Worm (Caenorhabditis elegans) whole organism, mixed stage, embryonic: Measurements from ENCODE around the gene fbxb-52.

Experiments
- M03D4.4 ChIP-seq: sonication (generic microtip); optimal IDR thresholded peaks from 2 replicates; lab custom pipeline; 2017; ENCODE audit warnings: mild to moderate bottlenecking, missing genetic modification characterization, missing compliant biosample characterization
- bed-3 ChIP-seq: fragments of 200-800 bp; sonication (Bioruptor generic); optimal IDR thresholded peaks from 3 replicates; lab custom pipeline; 2018; ENCODE audit warnings: mild to moderate bottlenecking, missing genetic modification characterization, moderate library complexity, missing compliant biosample characterization
- blmp-1 ChIP-seq: fragments of 150-350 bp; optimal IDR thresholded peaks from 2 replicates; lab custom pipeline; 2014; ENCODE audit warnings: missing biosample characterization, missing genetic modification characterization
- ceh-39 ChIP-seq: fragments of 150-350 bp; optimal IDR thresholded peaks from 2 replicates; lab custom pipeline; 2014; ENCODE audit warnings: missing biosample characterization, missing genetic modification characterization
- ceh-43 ChIP-seq: fragments of 200-800 bp; sonication (Bioruptor generic); optimal IDR thresholded peaks from 2 replicates; lab custom pipeline; 2018; ENCODE audit warnings: mild to moderate bottlenecking, missing genetic modification characterization, moderate library complexity, missing compliant biosample characterization
- ceh-83 ChIP-seq: fragments of 200-800 bp; sonication (Bioruptor generic); optimal IDR thresholded peaks from 2 replicates; lab custom pipeline; 2018; ENCODE audit warnings: mild to moderate bottlenecking, missing genetic modification characterization, missing compliant biosample characterization
- ces-1 ChIP-seq: fragments of 150-350 bp; optimal IDR thresholded peaks from 2 replicates; lab custom pipeline; 2014; ENCODE audit warnings: missing biosample characterization, missing genetic modification reagents, missing genetic modification characterization
- cnd-1 ChIP-seq: fragments of 200-800 bp; sonication (Bioruptor generic); optimal IDR thresholded peaks from 2 replicates; lab custom pipeline; 2018; ENCODE audit warnings: mild to moderate bottlenecking, missing genetic modification characterization, missing compliant biosample characterization
- drap-1 ChIP-seq: fragments of 200-800 bp; sonication (Bioruptor generic); optimal IDR thresholded peaks from 3 replicates; lab custom pipeline; 2018; ENCODE audit warnings: mild to moderate bottlenecking, missing genetic modification characterization, missing compliant biosample characterization
- elt-1 ChIP-seq: sonication (generic microtip); optimal IDR thresholded peaks from 2 replicates; lab custom pipeline; 2017; ENCODE audit warnings: missing genetic modification characterization, mild to moderate bottlenecking, missing compliant biosample characterization, antibody characterized with exemption, moderate library complexity, borderline replicate concordance; ENCODE audit not compliant: insufficient read depth
- elt-3 ChIP-seq: fragments of 150-350 bp; optimal IDR thresholded peaks from 2 replicates; lab custom pipeline; 2014; ENCODE audit warnings: missing biosample characterization, missing genetic modification characterization
- flh-1 ChIP-seq: fragments of 200-800 bp; sonication (Bioruptor generic); optimal IDR thresholded peaks from 2 replicates; lab custom pipeline; 2018; ENCODE audit warnings: mild to moderate bottlenecking, missing genetic modification characterization, moderate library complexity, missing compliant biosample characterization
- ham-2 ChIP-seq: fragments of 200-800 bp; sonication (Bioruptor generic); optimal IDR thresholded peaks from 2 replicates; lab custom pipeline; 2018; ENCODE audit warnings: mild to moderate bottlenecking, missing genetic modification characterization, missing compliant biosample characterization
- hlh-1 ChIP-seq: fragments of 150-350 bp; optimal IDR thresholded peaks from 2 replicates; lab custom pipeline; 2014; ENCODE audit warnings: missing biosample characterization, missing genetic modification reagents, missing genetic modification characterization
- lin-13 ChIP-seq: fragments of 150-350 bp; optimal IDR thresholded peaks from 2 replicates; lab custom pipeline; 2014; ENCODE audit warnings: missing biosample characterization, missing genetic modification characterization
- lin-32 ChIP-seq: fragments of 200-800 bp; sonication (Bioruptor generic); optimal IDR thresholded peaks from 2 replicates; lab custom pipeline; 2018; ENCODE audit warnings: mild to moderate bottlenecking, missing genetic modification characterization, missing compliant biosample characterization
- lsy-2 ChIP-seq: fragments of 150-350 bp; optimal IDR thresholded peaks from 2 replicates; lab custom pipeline; 2014; ENCODE audit warnings: missing biosample characterization, missing genetic modification characterization
- mab-5 ChIP-seq: fragments of 150-350 bp; optimal IDR thresholded peaks from 2 replicates; lab custom pipeline; 2014; ENCODE audit warnings: missing biosample characterization, missing genetic modification characterization
- mep-1 ChIP-seq: fragments of 150-350 bp; optimal IDR thresholded peaks from 2 replicates; lab custom pipeline; 2017; ENCODE audit warnings: missing biosample characterization, missing genetic modification reagents, missing genetic modification characterization, inconsistent platforms
- mls-2 ChIP-seq: sonication (generic microtip); optimal IDR thresholded peaks from 2 replicates; lab custom pipeline; 2016; ENCODE audit warnings: mild to moderate bottlenecking, missing genetic modification characterization, moderate library complexity, missing compliant biosample characterization
- nhr-12 ChIP-seq: fragments of 150-350 bp; optimal IDR thresholded peaks from 2 replicates; lab custom pipeline; 2014; ENCODE audit warnings: missing biosample characterization, missing genetic modification characterization
- nhr-2 ChIP-seq: fragments of 150-350 bp; optimal IDR thresholded peaks from 2 replicates; lab custom pipeline; 2014; ENCODE audit warnings: missing biosample characterization, missing genetic modification characterization
- nhr-237 ChIP-seq: fragments of 150-350 bp; optimal IDR thresholded peaks from 2 replicates; lab custom pipeline; 2014; ENCODE audit warnings: missing biosample characterization, missing genetic modification characterization
- nhr-28 ChIP-seq: fragments of 150-350 bp; optimal IDR thresholded peaks from 2 replicates; lab custom pipeline; 2014; ENCODE audit warnings: missing biosample characterization, missing genetic modification characterization
- nhr-76 ChIP-seq: sonication (generic microtip); optimal IDR thresholded peaks from 2 replicates; lab custom pipeline; 2017; ENCODE audit warnings: missing biosample characterization, missing genetic modification characterization
- pha-4 ChIP-seq: fragments of 150-350 bp; optimal IDR thresholded peaks from 2 replicates; lab custom pipeline; 2018; ENCODE audit warnings: missing biosample characterization, missing genetic modification reagents, missing genetic modification characterization
- sem-2 ChIP-seq: fragments of 200-800 bp; sonication (Bioruptor generic); optimal IDR thresholded peaks from 2 replicates; lab custom pipeline; 2018; ENCODE audit warnings: mild to moderate bottlenecking, missing genetic modification characterization, missing compliant biosample characterization
- snpc-4 ChIP-seq: fragments of 150-350 bp; optimal IDR thresholded peaks from 2 replicates; lab custom pipeline; 2014; ENCODE audit warnings: missing biosample characterization, missing genetic modification characterization
- sptf-1 ChIP-seq: sonication (generic microtip); optimal IDR thresholded peaks from 2 replicates; lab custom pipeline; 2017; ENCODE audit warnings: mild to moderate bottlenecking, missing genetic modification characterization, moderate library complexity, missing compliant biosample characterization
- tbx-8 ChIP-seq: fragments of 200-800 bp; sonication (Bioruptor generic); optimal IDR thresholded peaks from 2 replicates; lab custom pipeline; 2018; ENCODE audit warnings: mild to moderate bottlenecking, missing genetic modification characterization, moderate library complexity, missing compliant biosample characterization
- unc-120 ChIP-seq: sonication (generic microtip); optimal IDR thresholded peaks from 2 replicates; lab custom pipeline; 2017; ENCODE audit warnings: missing genetic modification characterization, missing compliant biosample characterization; ENCODE audit not compliant: poor library complexity, severe bottlenecking
- unc-39 ChIP-seq: fragments of 150-350 bp; optimal IDR thresholded peaks from 2 replicates; lab custom pipeline; 2014; ENCODE audit warnings: missing biosample characterization, missing genetic modification characterization
- unc-62 ChIP-seq: fragments of 150-350 bp; optimal IDR thresholded peaks from 2 replicates; lab custom pipeline; 2014; ENCODE audit warnings: missing biosample characterization, missing genetic modification reagents, missing genetic modification characterization
- zip-8 ChIP-seq: fragments of 150-350 bp; optimal IDR thresholded peaks from 2 replicates; lab custom pipeline; 2014; ENCODE audit warnings: missing biosample characterization, missing genetic modification characterization
- ztf-11 ChIP-seq: fragments of 150-350 bp; optimal IDR thresholded peaks from 2 replicates; lab custom pipeline; 2014; ENCODE audit warnings: missing biosample characterization, missing genetic modification characterization

Gene fbxb-52

DNA sequence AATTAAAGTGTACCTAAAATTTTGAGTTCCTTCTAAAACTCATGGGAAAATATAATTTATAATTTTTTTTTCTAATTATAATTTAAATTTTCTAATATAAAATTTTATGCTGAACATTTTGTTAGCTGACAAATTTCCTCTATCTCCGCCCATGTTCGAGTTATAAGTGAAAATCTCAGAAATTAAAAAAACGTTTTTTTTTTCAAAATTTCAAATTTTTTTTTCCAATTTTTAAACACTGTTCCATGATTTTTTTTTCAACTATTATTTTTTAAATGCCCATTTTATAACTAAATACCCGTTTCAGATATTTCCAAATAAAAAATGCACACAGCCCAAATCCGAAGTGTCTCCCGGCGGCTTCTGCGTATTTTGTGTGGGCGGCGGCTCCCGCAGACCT is 31.5 kb downstream of the fbxb-52 start, which contains the start of gene Y51H7BR.8:
TSS of gene Y51H7BR.8 (plus strand) at position 301 of the 400 bp plus-strand sequence.
- TF ChIP-seq nhr-76 (tag; lab: Kevin White, UChicago) = no peak
- no peak for TF ChIP-seq nhr-2 (tag; lab: Kevin White, UChicago)
- TF ChIP-seq snpc-4 (tag; lab: Kevin White, UChicago) = no peak
- no peak for TF ChIP-seq unc-39
- TF ChIP-seq lsy-2 = no peak
- TF ChIP-seq flh-1 (GFP tag; lab: Kevin White, UChicago) = no peak
- no peak for TF ChIP-seq ceh-43 (GFP tag; lab: Kevin White, UChicago)
- no peak for TF ChIP-seq mab-5 (tag; lab: Kevin White, UChicago)
- TF ChIP-seq elt-1 (tag; lab: Kevin White, UChicago) = no peak
- TF ChIP-seq ces-1 (GFP tag; lab: Kevin White, UChicago) = no peak
- no peak for TF ChIP-seq elt-3
- no peak for TF ChIP-seq drap-1 (GFP tag; lab: Kevin White, UChicago)
- no peak for TF ChIP-seq tbx-8

DNA sequence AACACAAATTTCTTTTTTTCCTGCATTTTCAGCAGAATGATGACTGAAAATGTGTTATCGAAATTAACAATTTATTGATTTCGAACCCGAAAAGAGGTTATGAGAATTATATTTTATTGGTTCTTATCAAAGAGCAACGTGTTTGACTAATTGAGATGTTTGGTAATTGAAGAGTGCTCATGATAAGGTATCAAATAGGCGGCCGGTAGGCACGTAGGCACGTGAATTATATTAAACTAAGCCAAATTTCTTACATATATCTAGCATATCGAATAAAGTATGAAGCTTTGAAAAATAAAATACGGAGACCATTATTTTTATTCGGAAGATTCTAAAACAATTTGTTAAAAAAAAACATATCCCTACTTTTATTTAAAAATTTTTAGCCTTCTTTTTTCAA is 33.0 kb downstream of the fbxb-52 start, which contains the start of gene math-45:
TSS of gene math-45 (minus strand) at position 101 of the 400 bp plus-strand sequence.
- TF ChIP-seq bed-3 (no peak), ceh-39 (no peak), ces-1 (GFP tag; lab: Kevin White, UChicago) (no peak), drap-1 (GFP tag; lab: Kevin White, UChicago) (no peak), lin-32 (GFP tag; lab: Kevin White, UChicago) (no peak), ceh-83 (no peak), M03D4.4 (tag; lab: Kevin White, UChicago) (no peak), nhr-28 (tag; lab: Kevin White, UChicago) (no peak), mls-2 (tag; lab: Kevin White, UChicago) (no peak), ztf-11 (tag; lab: Kevin White, UChicago) (no peak), pha-4 (no peak), nhr-2 (tag; lab: Kevin White, UChicago) (no peak), elt-3 (no peak), nhr-237 (tag; lab: Kevin White, UChicago) (no peak), flh-1 (GFP tag; lab: Kevin White, UChicago) (no peak), sptf-1 (no peak), unc-39 (no peak), hlh-1 (tag; lab: Kevin White, UChicago) (no peak), mab-5 (tag; lab: Kevin White, UChicago) (no peak), elt-1 (tag; lab: Kevin White, UChicago) (no peak)

DNA sequence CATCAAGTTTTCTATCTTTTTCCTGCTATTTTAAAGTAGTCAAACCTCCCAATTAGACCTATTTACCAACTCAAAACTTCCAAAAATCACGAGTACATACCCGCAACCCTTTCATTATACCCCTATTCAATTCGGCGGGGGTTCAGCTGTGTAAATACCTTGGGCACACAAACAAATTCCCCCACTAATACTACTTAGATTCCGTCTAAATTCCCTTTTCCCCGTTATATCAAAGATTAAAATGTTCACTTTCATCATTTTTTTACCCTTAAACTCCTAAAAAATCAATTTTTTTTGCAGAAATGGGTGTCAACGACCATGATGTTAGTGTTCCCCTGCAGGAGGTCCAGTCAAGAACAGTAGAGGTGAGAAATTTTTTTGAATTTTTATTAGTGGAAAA is 46.1 kb downstream of the fbxb-52 start, which contains the start of gene fdgt-1:
TSS of gene fdgt-1 (plus strand) at position 301 of the 400 bp plus-strand sequence.
- no peak for TF ChIP-seq nhr-2 (tag; lab: Kevin White, UChicago)
- TF ChIP-seq pha-4 = peak; percentile 12

DNA sequence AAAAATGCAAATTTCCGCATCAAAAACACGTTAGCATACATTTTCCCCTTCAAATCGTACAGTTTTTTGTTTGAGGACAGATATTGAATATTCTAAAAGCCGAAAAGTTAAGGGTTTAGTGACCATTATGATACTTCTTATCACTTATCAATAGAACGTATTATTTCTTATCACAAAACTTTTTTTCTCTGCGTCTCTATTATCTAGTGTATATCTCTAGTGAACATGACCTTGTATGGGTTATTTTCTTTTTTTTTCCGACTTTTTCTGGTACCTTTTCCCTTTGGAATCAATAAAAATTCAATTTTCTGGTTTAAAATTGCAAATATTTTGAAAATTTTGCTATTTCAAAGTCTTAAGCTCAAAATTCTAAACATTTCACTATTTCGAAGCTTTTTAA is 46.7 kb downstream of the fbxb-52 start:
- no peak for TF ChIP-seq pha-4
- TF ChIP-seq ceh-83 = no peak
- no peak for TF ChIP-seq drap-1 (GFP tag; lab: Kevin White, UChicago)
- TF ChIP-seq ces-1 (GFP tag; lab: Kevin White, UChicago) = no peak
- TF ChIP-seq lin-32 (GFP tag; lab: Kevin White, UChicago) = no peak
- no peak for TF ChIP-seq ceh-43 (GFP tag; lab: Kevin White, UChicago)
- no peak for TF ChIP-seq unc-62 (GFP tag; lab: Kevin White, UChicago)
- no peak for TF ChIP-seq blmp-1 (tag; lab: Kevin White, UChicago)

DNA sequence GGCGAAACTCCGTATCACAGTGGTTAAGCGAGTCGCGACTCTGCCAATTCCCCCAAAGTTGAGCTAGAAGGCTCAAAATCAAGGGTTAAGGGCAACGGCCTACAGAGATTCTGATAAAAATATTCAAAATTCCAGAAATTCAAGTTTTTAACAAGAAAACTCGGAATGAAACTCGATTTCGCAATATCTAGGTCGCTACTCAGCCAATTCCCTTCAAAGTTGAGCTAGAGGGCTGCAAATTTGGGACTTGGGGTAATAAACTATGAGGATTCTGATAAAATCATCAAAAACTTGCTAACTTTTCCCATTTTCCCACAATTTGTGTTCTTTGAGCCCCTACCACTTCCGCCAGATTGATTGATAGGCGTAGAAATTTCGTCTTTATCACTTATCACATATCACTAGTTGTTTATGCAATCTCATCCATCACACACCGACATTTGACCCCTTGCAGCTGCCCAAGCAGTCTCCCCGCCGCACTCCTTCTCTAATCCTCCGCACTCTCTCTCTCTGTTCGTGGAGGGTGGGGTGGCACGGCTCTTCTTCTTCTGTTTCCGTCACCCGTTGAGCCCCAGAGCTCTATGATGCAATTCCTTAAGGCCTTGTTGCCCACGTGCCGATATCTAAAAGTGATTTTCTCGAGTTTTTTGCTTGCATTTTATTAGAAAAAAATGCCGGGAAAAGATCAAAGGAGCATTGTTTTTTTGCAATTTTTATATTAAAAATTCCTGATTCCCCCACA is 48.6 kb downstream of the fbxb-52 start:
- TF ChIP-seq pha-4 (no peak), ceh-43 (GFP tag; lab: Kevin White, UChicago) (no peak), elt-1 (tag; lab: Kevin White, UChicago) (no peak), flh-1 (GFP tag; lab: Kevin White, UChicago) (no peak), tbx-8 (no peak), mls-2 (tag; lab: Kevin White, UChicago) (no peak), sptf-1 (peak; percentile 48), cnd-1 (tag; lab: Kevin White, UChicago) (no peak), nhr-28 (tag; lab: Kevin White, UChicago) (no peak), sem-2 (no peak), unc-120 (tag; lab: Kevin White, UChicago) (peak; percentile 73), ztf-11 (tag; lab: Kevin White, UChicago) (no peak), nhr-12 (tag; lab: Kevin White, UChicago) (no peak), nhr-76 (tag; lab: Kevin White, UChicago) (no peak), drap-1 (GFP tag; lab: Kevin White, UChicago) (no peak), lin-32 (GFP tag; lab: Kevin White, UChicago) (peak; percentile 31), unc-62 (GFP tag; lab: Kevin White, UChicago) (peak; percentile 96), elt-3 (no peak), bed-3 (no peak), ceh-83 (no peak), ham-2 (GFP tag; lab: Kevin White, UChicago) (no peak), ces-1 (GFP tag; lab: Kevin White, UChicago) (no peak), M03D4.4 (tag; lab: Kevin White, UChicago) (peak; percentile 17), snpc-4 (tag; lab: Kevin White, UChicago) (no peak), unc-39 (no peak), mab-5 (tag; lab: Kevin White, UChicago) (no peak), hlh-1 (tag; lab: Kevin White, UChicago) (peak; percentile 89), mep-1 (no peak), nhr-2 (tag; lab: Kevin White, UChicago) (no peak), lin-13 (no peak), blmp-1 (tag; lab: Kevin White, UChicago) (no peak), lsy-2 (peak; percentile 8), zip-8 (tag; lab: Kevin White, UChicago) (peak; percentile 12)
